Worm (Caenorhabditis elegans) whole organism, L1 larva: ENCODE results near the gene nhr-246.

Experiments
- lin-15B ChIP-seq: fragments of 150-350 bp; sonication (generic microtip); optimal IDR thresholded peaks from 3 replicates; lab custom pipeline; 2014; ENCODE audit warnings: missing biosample characterization, missing genetic modification characterization
- lin-35 ChIP-seq, 2 experiments: fragments of 150-350 bp; optimal IDR thresholded peaks; 2 replicates each; lab custom pipeline; 2014; ENCODE audit warnings: missing biosample characterization in 2 of 2, missing genetic modification characterization in 2 of 2, missing genetic modification reagents in 2 of 2
- lin-39 ChIP-seq: fragments of 150-350 bp; optimal IDR thresholded peaks from 2 replicates; lab custom pipeline; 2014; ENCODE audit warnings: missing biosample characterization, missing genetic modification reagents, missing genetic modification characterization
- nhr-237 ChIP-seq: fragments of 150-350 bp; optimal IDR thresholded peaks from 2 replicates; lab custom pipeline; 2014; ENCODE audit warnings: missing biosample characterization, missing genetic modification characterization
- nhr-76 ChIP-seq: sonication (generic microtip); optimal IDR thresholded peaks from 2 replicates; lab custom pipeline; 2017; ENCODE audit warnings: missing biosample characterization, missing genetic modification characterization
- snpc-4 ChIP-seq: fragments of 150-350 bp; optimal IDR thresholded peaks from 2 replicates; lab custom pipeline; 2014; ENCODE audit warnings: missing biosample characterization, missing genetic modification characterization
- ztf-11 ChIP-seq, 2 experiments: sonication (generic microtip); optimal IDR thresholded peaks; 2 replicates each; lab custom pipeline; 2016 to 2017; ENCODE audit warnings: missing genetic modification characterization in 2 of 2, missing biosample characterization in 1 of 2, missing compliant biosample characterization in 1 of 2

ce11 chrV:15272263-15272662 lies 44.0 kb upstream of the nhr-246 start, which contains the start of gene T10H4.4:
- TF ChIP-seq nhr-76 (tag; lab: Kevin White, UChicago) (no peak), ztf-11 (tag; optimal IDR thresholded peaks at IDR 0.05; lab: Kevin White, UChicago) (no peak), lin-39 (no peak), nhr-237 (tag; lab: Kevin White, UChicago) (no peak), lin-15B (no peak), snpc-4 (tag; lab: Kevin White, UChicago) (no peak), lin-35 (GFP tag; optimal IDR thresholded peaks at IDR 0.05; lab: Kevin White, UChicago) (no peak)
